Worm (Caenorhabditis elegans): ENCODE results near the gene skr-14.

DNA sequence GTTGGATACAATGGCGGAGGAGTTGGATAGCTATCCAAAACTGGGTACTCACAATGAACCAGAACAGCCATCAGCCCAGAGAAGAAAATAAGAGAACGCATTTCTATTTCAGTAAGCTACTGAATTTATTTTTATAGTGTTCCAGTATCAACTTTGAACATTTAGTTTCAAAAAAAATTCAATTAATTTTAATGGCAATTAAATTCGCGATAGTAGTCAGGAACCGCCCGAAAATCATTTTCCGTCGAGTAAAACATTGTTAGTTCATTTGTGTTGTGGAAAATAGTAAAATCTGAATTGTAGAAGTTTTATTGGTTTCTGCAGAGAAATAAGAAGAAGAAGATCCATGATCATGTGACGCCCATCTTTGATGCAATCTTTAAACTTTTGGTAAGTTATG lies 3.3 kb downstream of the skr-14 start, which contains the start of gene Y47D7A.6:
- no peak for TF ChIP-seq hmg-4 (GFP tag; optimal IDR thresholded peaks at IDR 0.05)
- no peak for TF ChIP-seq sea-1 (GFP tag; conservative IDR thresholded peaks at IDR 0.05)
- no peak for TF ChIP-seq F13C5.2 (tag; optimal IDR thresholded peaks at IDR 0.05)
- no peak for TF ChIP-seq hnd-1 (tag; optimal IDR thresholded peaks at IDR 0.05)
- no peak for TF ChIP-seq ama-1 (optimal IDR thresholded peaks at IDR 0.05)
- no peak for TF ChIP-seq tra-4 (tag; optimal IDR thresholded peaks at IDR 0.05)
- TF ChIP-seq hmbx-1 (tag; optimal IDR thresholded peaks at IDR 0.05), result no peak
- no peak for TF ChIP-seq aly-1 (tag; optimal IDR thresholded peaks at IDR 0.05)
- TF ChIP-seq scrt-1 (GFP tag; IDR thresholded peaks at IDR 0.05), result no peak
- TF ChIP-seq ceh-36 (tag; optimal IDR thresholded peaks at IDR 0.05), result no peak

Data from whole organism, early embryonic.